Worm (Caenorhabditis elegans): ENCODE data around the gene dyrb-1.

Gene dyrb-1

DNA sequence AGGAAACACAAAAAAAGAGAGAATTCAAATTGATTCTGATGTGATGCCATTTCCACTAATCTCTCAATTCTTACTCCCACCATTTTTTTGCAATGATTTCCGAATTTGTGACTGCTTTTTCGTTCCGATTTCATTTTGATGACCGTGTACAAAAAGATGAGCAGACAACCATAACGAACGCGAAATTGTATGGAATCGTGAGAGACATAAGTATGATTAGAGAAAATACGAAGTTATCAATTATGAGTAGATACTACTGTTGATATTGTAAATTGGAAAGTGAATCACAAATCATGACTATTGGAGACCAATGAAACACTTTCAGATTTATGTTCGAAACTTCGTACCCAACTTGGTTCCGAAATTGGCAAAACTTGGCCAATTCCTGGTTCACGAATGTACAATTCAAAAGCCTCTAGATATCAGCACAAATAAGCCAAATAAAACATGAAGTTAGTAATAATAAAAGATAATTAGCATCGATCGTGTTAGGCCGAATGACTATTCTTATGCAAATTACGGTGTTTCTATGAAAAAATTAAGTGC is 4.6 kb upstream of the dyrb-1 start:
- no peak for TF ChIP-seq F13H6.1 (tag; optimal IDR thresholded peaks at IDR 0.05)
- TF ChIP-seq K02D7.2 (tag; optimal IDR thresholded peaks at IDR 0.05), result no peak
- no peak for TF ChIP-seq ceh-24 (tag; optimal IDR thresholded peaks at IDR 0.05)
- no peak for TF ChIP-seq dve-1 (tag; optimal IDR thresholded peaks at IDR 0.05)
- TF ChIP-seq tbx-2 (tag; optimal IDR thresholded peaks at IDR 0.05), result no peak
- TF ChIP-seq unc-3 (GFP tag; conservative IDR thresholded peaks at IDR 0.05), result no peak
- TF ChIP-seq unc-3 (tag; optimal IDR thresholded peaks at IDR 0.05), result no peak
- TF ChIP-seq gmeb-2 (tag; optimal IDR thresholded peaks at IDR 0.05), result no peak
- no peak for TF ChIP-seq K09A11.1 (tag; optimal IDR thresholded peaks at IDR 0.05; ENCODE audit: insufficient read depth)
- no peak for TF ChIP-seq sox-4 (tag; optimal IDR thresholded peaks at IDR 0.05)

DNA sequence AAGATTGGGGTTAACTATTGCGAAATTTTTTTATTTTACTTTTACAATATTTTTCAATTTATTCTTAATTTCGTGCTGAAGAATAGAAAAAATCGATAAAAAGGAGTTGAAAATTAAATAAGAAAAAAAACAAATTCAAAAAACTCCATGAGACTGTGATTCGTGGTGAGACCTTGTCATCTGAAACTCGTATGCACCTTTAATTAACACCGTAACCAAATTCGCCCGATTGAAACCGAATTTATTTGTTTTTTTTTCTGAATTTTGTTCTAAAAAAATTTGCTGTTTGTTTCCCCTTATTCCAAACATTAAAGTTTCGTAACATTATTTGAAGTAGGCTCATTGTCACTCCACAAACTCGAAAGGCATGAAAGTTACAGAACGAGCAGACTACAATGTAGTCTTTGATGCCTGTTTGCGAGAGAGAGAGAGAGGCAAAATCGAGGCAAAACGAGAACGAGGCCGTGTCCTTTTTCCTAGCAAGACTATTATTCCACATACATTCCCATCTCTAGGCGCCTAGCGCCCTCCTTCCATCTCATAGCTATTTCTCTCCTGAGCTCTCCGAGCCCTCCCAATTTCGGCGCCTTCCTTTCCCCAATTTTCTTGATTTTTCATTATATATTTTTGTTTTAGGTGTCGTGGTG is 2.1 kb upstream of the dyrb-1 start, which contains the start of gene T24H10.4:
Gene T24H10.4, plus strand, starts transcription at position 630 of the 647 bp plus-strand sequence.
- TF ChIP-seq unc-42 (tag; optimal IDR thresholded peaks at IDR 0.05) (peak; percentile 37), F13H6.1 (tag; optimal IDR thresholded peaks at IDR 0.05) (no peak)

ce11 chrII:9108443-9108842 is 1.5 kb upstream of the dyrb-1 start, which contains the start of gene dnj-23:
Gene dnj-23, minus strand, starts transcription at chrII:9108600.
- TF ChIP-seq ceh-24 (tag; optimal IDR thresholded peaks at IDR 0.05) (no peak), ceh-2 (tag; optimal IDR thresholded peaks at IDR 0.05) (no peak), ceh-18 (tag; optimal IDR thresholded peaks at IDR 0.05) (no peak), hlh-6 (tag; optimal IDR thresholded peaks at IDR 0.05) (no peak), zip-5 (tag; optimal IDR thresholded peaks at IDR 0.05) (no peak), Y22D7AL.16 (tag; optimal IDR thresholded peaks at IDR 0.05) (no peak), pha-2 (tag; optimal IDR thresholded peaks at IDR 0.05) (no peak), pros-1 (tag; optimal IDR thresholded peaks at IDR 0.05) (no peak), sox-4 (tag; optimal IDR thresholded peaks at IDR 0.05) (no peak), fkh-6 (tag; optimal IDR thresholded peaks at IDR 0.05) (no peak), unc-42 (tag; optimal IDR thresholded peaks at IDR 0.05) (no peak), ceh-30 (tag; optimal IDR thresholded peaks at IDR 0.05) (no peak), ets-4 (tag; optimal IDR thresholded peaks at IDR 0.05) (no peak), eyg-1 (tag; optimal IDR thresholded peaks at IDR 0.05) (no peak), lim-6 (tag; optimal IDR thresholded peaks at IDR 0.05) (no peak), che-1 (tag; optimal IDR thresholded peaks at IDR 0.05) (no peak)

DNA sequence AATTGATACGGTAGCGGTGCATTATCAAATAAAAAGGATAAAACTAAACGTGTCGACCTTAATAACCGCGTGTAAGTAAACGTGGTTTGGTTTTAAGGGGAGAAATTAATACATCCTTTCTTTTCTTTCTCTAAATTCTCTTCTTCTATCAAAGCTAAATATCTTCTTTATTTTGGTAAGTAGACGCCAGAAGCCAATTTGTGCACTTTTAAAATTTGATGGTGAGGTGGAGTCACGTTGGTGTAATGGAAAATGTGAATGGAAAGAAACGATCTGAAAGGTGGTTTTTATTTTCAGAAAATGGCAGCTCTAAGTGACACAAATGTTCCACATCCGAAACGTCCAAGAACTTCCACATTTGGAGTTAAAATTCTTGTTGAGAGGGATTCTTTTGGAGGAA is 6.1 kb downstream of the dyrb-1 start, which contains the start of gene T24H10.5:
Gene T24H10.5, plus strand, starts transcription at position 301 of the 400 bp plus-strand sequence.
- TF ChIP-seq zip-5 (tag; optimal IDR thresholded peaks at IDR 0.05), result no peak
- TF ChIP-seq lin-11 (tag; optimal IDR thresholded peaks at IDR 0.05), result no peak
- TF ChIP-seq pax-1 (tag; optimal IDR thresholded peaks at IDR 0.05), result no peak
- no peak for TF ChIP-seq ceh-30 (tag; optimal IDR thresholded peaks at IDR 0.05)
- no peak for TF ChIP-seq K09A11.1 (tag; optimal IDR thresholded peaks at IDR 0.05; ENCODE audit: insufficient read depth)
- TF ChIP-seq unc-42 (tag; optimal IDR thresholded peaks at IDR 0.05), result no peak
- no peak for TF ChIP-seq ceh-6 (GFP tag; optimal IDR thresholded peaks at IDR 0.05)
- TF ChIP-seq sdc-2 (tag; optimal IDR thresholded peaks at IDR 0.05), result no peak
- no peak for TF ChIP-seq sox-4 (tag; optimal IDR thresholded peaks at IDR 0.05)
- TF ChIP-seq ceh-31 (tag; optimal IDR thresholded peaks at IDR 0.05), result no peak
- no peak for TF ChIP-seq ceh-45 (GFP tag; IDR thresholded peaks at IDR 0.05)
- no peak for TF ChIP-seq lim-6 (tag; optimal IDR thresholded peaks at IDR 0.05)
- no peak for TF ChIP-seq F13H6.1 (tag; optimal IDR thresholded peaks at IDR 0.05)
- no peak for TF ChIP-seq Y22D7AL.16 (tag; optimal IDR thresholded peaks at IDR 0.05)
- no peak for TF ChIP-seq ttx-3 (tag; optimal IDR thresholded peaks at IDR 0.05)
- TF ChIP-seq ama-1 (optimal IDR thresholded peaks at IDR 0.05), result no peak
- no peak for TF ChIP-seq ahr-1 (tag; optimal IDR thresholded peaks at IDR 0.05)
- TF ChIP-seq ceh-22 (tag; optimal IDR thresholded peaks at IDR 0.05), result no peak

- no peak for TF ChIP-seq hlh-6 (tag; optimal IDR thresholded peaks at IDR 0.05)
- no peak for TF ChIP-seq unc-55 (GFP tag; optimal IDR thresholded peaks at IDR 0.05)
- no peak for TF ChIP-seq ets-4 (tag; optimal IDR thresholded peaks at IDR 0.05)
- TF ChIP-seq hlh-30 (tag; optimal IDR thresholded peaks at IDR 0.05; ENCODE audit: insufficient read depth), result peak; percentile 21
- peak; percentile 17 for TF ChIP-seq unc-42 (tag; optimal IDR thresholded peaks at IDR 0.05)
- peak; percentile 14 for TF ChIP-seq tbx-2 (tag; optimal IDR thresholded peaks at IDR 0.05)
- no peak for TF ChIP-seq fkh-6 (tag; optimal IDR thresholded peaks at IDR 0.05)
- no peak for TF ChIP-seq madf-2 (tag; optimal IDR thresholded peaks at IDR 0.05)
- TF ChIP-seq lim-6 (tag; optimal IDR thresholded peaks at IDR 0.05), result no peak
- TF ChIP-seq elt-4 (tag; optimal IDR thresholded peaks at IDR 0.05), result no peak
- TF ChIP-seq F13H6.1 (tag; optimal IDR thresholded peaks at IDR 0.05), result no peak
- no peak for TF ChIP-seq eyg-1 (tag; optimal IDR thresholded peaks at IDR 0.05)
- no peak for TF ChIP-seq fax-1 (tag; optimal IDR thresholded peaks at IDR 0.05)
- TF ChIP-seq ceh-48 (tag; optimal IDR thresholded peaks at IDR 0.05), result peak; percentile 58
- no peak for TF ChIP-seq hlh-13 (GFP tag; optimal IDR thresholded peaks at IDR 0.05)
Observed at ce11 chrII:9099017-9099416, 7.9 kb downstream of the dyrb-1 start, which contains the start of gene T24H10.1. Gene T24H10.1, plus strand, starts transcription at chrII:9099371.
